Worm (Caenorhabditis elegans) whole organism, L2 larva: ENCODE data around the gene ssp-10.

Source experiments
- fos-1 ChIP-seq: fragments of 150-350 bp; optimal IDR thresholded peaks from 2 replicates; lab custom pipeline; 2014; ENCODE audit warnings: missing biosample characterization, missing genetic modification characterization
- mdl-1 ChIP-seq, 2 experiments: fragments of 150-350 bp in 1 of 2; sonication (generic microtip) in 1 of 2; optimal IDR thresholded peaks; 2 replicates each; lab custom pipeline; 2017; ENCODE audit warnings: missing biosample characterization in 2 of 2, missing genetic modification characterization in 2 of 2
- zag-1 ChIP-seq: fragments of 150-350 bp; optimal IDR thresholded peaks from 2 replicates; lab custom pipeline; 2014; ENCODE audit warnings: missing biosample characterization, missing genetic modification characterization
- ztf-11 ChIP-seq: sonication (generic microtip); optimal IDR thresholded peaks from 2 replicates; lab custom pipeline; 2017; ENCODE audit warnings: missing biosample characterization, missing genetic modification characterization

ce11 chrIV:9863817-9864216, 13.0 kb upstream of the ssp-10 start, which contains the start of gene K07F5.16:
- TF ChIP-seq fos-1 (tag; lab: Kevin White, UChicago): no peak
- no peak for TF ChIP-seq zag-1
- TF ChIP-seq mdl-1 (tag; optimal IDR thresholded peaks at IDR 0.05; lab: Kevin White, UChicago): no peak
- no peak for TF ChIP-seq ztf-11
